Worm (Caenorhabditis elegans) whole organism, late embryonic: ENCODE measurements around the gene ZK180.8.

Experiments
- hlh-30 ChIP-seq: sonication (generic microtip); optimal IDR thresholded peaks from 2 replicates; lab custom pipeline; 2017; ENCODE audit warnings: antibody characterized with exemption, missing genetic modification characterization, missing compliant biosample characterization; ENCODE audit not compliant: insufficient read depth
- nhr-11 ChIP-seq: fragments of 150-350 bp; optimal IDR thresholded peaks from 2 replicates; lab custom pipeline; 2014; ENCODE audit warnings: missing biosample characterization, missing genetic modification characterization
- pros-1 ChIP-seq: fragments of 150-350 bp; optimal IDR thresholded peaks from 2 replicates; lab custom pipeline; 2014; ENCODE audit warnings: missing biosample characterization, missing genetic modification reagents, missing genetic modification characterization

ce11 chrIV:4526028-4526427 is 14.5 kb upstream of the ZK180.8 start:
- TF ChIP-seq hlh-30 (tag; lab: Kevin White, UChicago) (no peak), pros-1 (no peak), nhr-11 (no peak)
